Fruit fly (Drosophila melanogaster) Kc167 (cell line): ENCODE results near the gene CG11251.

ENCODE experiments used
- Myc ChIP-seq: fragments of >200 bp; optimal IDR thresholded peaks from 2 replicates; lab custom pipeline; 2017; ENCODE audit warnings: missing external identifiers
- Sin3A ChIP-seq: fragments of >200 bp; optimal IDR thresholded peaks from 2 replicates; lab custom pipeline; 2018; ENCODE audit warnings: missing external identifiers
- insv ChIP-seq: fragments of >200 bp; optimal IDR thresholded peaks from 3 replicates; lab custom pipeline; 2018; ENCODE audit warnings: missing external identifiers

DNA sequence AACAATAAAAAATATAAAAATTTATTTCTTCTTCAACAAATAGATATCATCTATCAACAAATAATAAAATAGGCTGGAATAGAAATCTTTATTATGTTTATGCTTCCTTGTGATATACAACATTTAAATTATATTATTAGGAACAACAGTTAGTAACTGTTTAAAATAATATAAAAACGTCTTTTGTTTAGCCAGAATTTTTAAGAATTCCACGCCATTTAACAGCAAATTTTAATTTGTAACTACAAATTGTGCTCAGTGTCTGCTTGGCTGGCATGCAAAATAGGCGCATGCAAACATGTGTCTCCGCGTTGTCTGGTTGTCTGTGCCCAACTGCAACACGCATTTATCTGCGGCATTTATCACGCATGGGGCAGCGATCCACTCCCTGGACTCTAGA, 19.6 kb upstream of the CG11251 start:
- TF ChIP-seq Myc (lab: Kevin White, UChicago): no peak
- TF ChIP-seq Sin3A (lab: Kevin White, UChicago): no peak
- no peak for TF ChIP-seq insv (lab: Kevin White, UChicago)
